Worm (Caenorhabditis elegans) whole organism, mixed stage, embryonic: ENCODE measurements around the gene srg-21.

Experiments used
- drap-1 ChIP-seq: fragments of 200-800 bp; sonication (Bioruptor generic); optimal IDR thresholded peaks from 3 replicates; lab custom pipeline; 2018; ENCODE audit warnings: mild to moderate bottlenecking, missing genetic modification characterization, missing compliant biosample characterization
- nhr-237 ChIP-seq: fragments of 150-350 bp; optimal IDR thresholded peaks from 2 replicates; lab custom pipeline; 2014; ENCODE audit warnings: missing biosample characterization, missing genetic modification characterization

- TF ChIP-seq nhr-237 (tag; lab: Kevin White, UChicago) (no peak), drap-1 (GFP tag; lab: Kevin White, UChicago) (no peak)
These were observed 18.4 kb upstream of the srg-21 start for ce11 chrII:3109533-3109932.
